Worm (Caenorhabditis elegans) whole organism, young adult: ENCODE measurements around the gene ceh-16.

Experiments used
- B0035.1 ChIP-seq: sonication (generic microtip); optimal IDR thresholded peaks from 2 replicates; lab custom pipeline; 2016; ENCODE audit warnings: missing genetic modification characterization, mild to moderate bottlenecking, missing compliant biosample characterization, missing genotype, missing genetic modification reagents
- B0261.1 ChIP-seq: sonication (generic microtip); optimal IDR thresholded peaks from 2 replicates; lab custom pipeline; 2016; ENCODE audit warnings: mild to moderate bottlenecking, missing genetic modification characterization, moderate library complexity, missing compliant biosample characterization
- C06A6.2 ChIP-seq: fragments of 200-800 bp; sonication (Bioruptor generic); conservative IDR thresholded peaks from 2 replicates; pipeline ENCODE4 v1.3.6; 2022; ENCODE audit warnings: missing genetic modification characterization, missing compliant biosample characterization
- D2030.7 ChIP-seq: fragments of 200-800 bp; sonication (Bioruptor generic); IDR thresholded peaks from 2 replicates; pipeline ENCODE4 v1.3.6; 2022; ENCODE audit warnings: missing genetic modification reagents, missing genetic modification characterization, missing compliant biosample characterization
- F33H1.4 ChIP-seq: fragments of 200-800 bp; sonication (Bioruptor generic); IDR thresholded peaks from 2 replicates; pipeline ENCODE4 v1.3.6; 2022; ENCODE audit warnings: missing genetic modification reagents, missing genetic modification characterization, missing compliant biosample characterization
- T26A5.8 ChIP-seq: sonication (generic microtip); optimal IDR thresholded peaks from 2 replicates; lab custom pipeline; 2016; ENCODE audit warnings: missing genetic modification characterization, missing compliant biosample characterization
- Y53G8AR.9 ChIP-seq: fragments of 200-800 bp; sonication (Bioruptor generic); conservative IDR thresholded peaks from 2 replicates; pipeline ENCODE4 v1.3.6; 2022; ENCODE audit warnings: missing genetic modification reagents, missing genetic modification characterization, missing compliant biosample characterization
- ZK185.1 ChIP-seq: sonication (generic microtip); optimal IDR thresholded peaks from 2 replicates; lab custom pipeline; 2016; ENCODE audit warnings: mild to moderate bottlenecking, missing genetic modification characterization, missing compliant biosample characterization; ENCODE audit not compliant: poor library complexity, severe bottlenecking
- ama-1 ChIP-seq, 3 experiments: fragments of 150-350 bp in 1 of 3; sonication (generic microtip) in 2 of 3; optimal IDR thresholded peaks; 2 replicates each; lab custom pipeline; 2014 to 2018; ENCODE audit warnings: missing biosample characterization in 2 of 3, missing genetic modification characterization in 2 of 3, missing genetic modification reagents in 2 of 3
- aptf-2 ChIP-seq: fragments of 200-800 bp; sonication (Bioruptor generic); conservative IDR thresholded peaks from 2 replicates; pipeline ENCODE4 v1.3.6; 2022; ENCODE audit warnings: missing genetic modification reagents, missing genetic modification characterization, missing compliant biosample characterization
- atf-7 ChIP-seq: sonication (generic microtip); optimal IDR thresholded peaks from 2 replicates; lab custom pipeline; 2017; ENCODE audit warnings: mild to moderate bottlenecking, missing genetic modification characterization, missing compliant biosample characterization
- die-1 ChIP-seq: sonication (generic microtip); optimal IDR thresholded peaks from 2 replicates; lab custom pipeline; 2016; ENCODE audit warnings: missing genotype, mild to moderate bottlenecking, missing genetic modification characterization, missing compliant biosample characterization
- efl-1 ChIP-seq: fragments of 150-350 bp; optimal IDR thresholded peaks from 2 replicates; lab custom pipeline; 2014; ENCODE audit warnings: missing biosample characterization, missing genetic modification reagents, missing genetic modification characterization
- egrh-3 ChIP-seq: fragments of 200-800 bp; sonication (Bioruptor generic); IDR thresholded peaks from 2 replicates; pipeline ENCODE4 v1.3.6; 2022; ENCODE audit warnings: missing genetic modification reagents, missing genetic modification characterization, missing compliant biosample characterization
- fkh-3 ChIP-seq: sonication (generic microtip); optimal IDR thresholded peaks from 2 replicates; lab custom pipeline; 2016; ENCODE audit warnings: mild to moderate bottlenecking, missing genetic modification characterization, missing compliant biosample characterization
- gei-17 ChIP-seq: fragments of 200-800 bp; sonication (Bioruptor generic); optimal IDR thresholded peaks from 2 replicates; lab custom pipeline; 2018; ENCODE audit warnings: mild to moderate bottlenecking, missing genetic modification characterization, missing compliant biosample characterization
- him-1 ChIP-seq: sonication (generic microtip); optimal IDR thresholded peaks from 2 replicates; lab custom pipeline; 2016; ENCODE audit warnings: missing genotype, missing genetic modification reagents, missing genetic modification characterization, missing compliant biosample characterization
- hmg-1.2 ChIP-seq: fragments of 200-800 bp; sonication (Bioruptor generic); IDR thresholded peaks from 2 replicates; pipeline ENCODE4 v1.3.6; 2022; ENCODE audit warnings: missing genetic modification reagents, missing genetic modification characterization, missing compliant biosample characterization
- hmg-20 ChIP-seq: fragments of 200-800 bp; sonication (Bioruptor generic); IDR thresholded peaks from 2 replicates; pipeline ENCODE4 v1.3.6; 2022; ENCODE audit warnings: missing genetic modification reagents, missing genetic modification characterization, missing compliant biosample characterization
- hsf-1 ChIP-seq: fragments of 200-800 bp; sonication (Bioruptor generic); IDR thresholded peaks from 2 replicates; pipeline ENCODE4 v1.3.6; 2022; ENCODE audit warnings: missing genetic modification reagents, missing genetic modification characterization, missing compliant biosample characterization
- lin-26 ChIP-seq: fragments of 200-800 bp; sonication (Bioruptor generic); IDR thresholded peaks from 2 replicates; pipeline ENCODE4 v1.3.6; 2022; ENCODE audit warnings: missing genetic modification reagents, missing genetic modification characterization, missing compliant biosample characterization
- lin-40 ChIP-seq: sonication (generic microtip); optimal IDR thresholded peaks from 2 replicates; lab custom pipeline; 2016; ENCODE audit warnings: missing genetic modification characterization, mild to moderate bottlenecking, missing compliant biosample characterization, missing genotype, missing genetic modification reagents
- lir-1 ChIP-seq: fragments of 200-800 bp; sonication (Bioruptor generic); conservative IDR thresholded peaks from 2 replicates; pipeline ENCODE4 v1.3.6; 2022; ENCODE audit warnings: missing genetic modification reagents, missing genetic modification characterization, missing compliant biosample characterization
- madf-6 ChIP-seq: fragments of 200-800 bp; sonication (Bioruptor generic); IDR thresholded peaks from 2 replicates; pipeline ENCODE4 v1.3.6; 2022; ENCODE audit warnings: missing genetic modification reagents, missing genetic modification characterization, missing compliant biosample characterization
- mes-4 ChIP-seq: sonication (generic microtip); optimal IDR thresholded peaks from 2 replicates; lab custom pipeline; 2016; ENCODE audit warnings: missing genotype, missing genetic modification characterization, missing compliant biosample characterization
- nfya-1 ChIP-seq: sonication (generic microtip); optimal IDR thresholded peaks from 2 replicates; lab custom pipeline; 2017; ENCODE audit warnings: antibody characterized with exemption, missing compliant biosample characterization, missing genetic modification characterization, borderline replicate concordance; ENCODE audit not compliant: insufficient read depth
- nfyb-1 ChIP-seq: fragments of 200-800 bp; sonication (Bioruptor generic); IDR thresholded peaks from 2 replicates; pipeline ENCODE4 v1.3.6; 2022; ENCODE audit warnings: missing genetic modification reagents, missing genetic modification characterization, missing compliant biosample characterization
- nhr-27 ChIP-seq: fragments of 200-800 bp; sonication (Bioruptor generic); optimal IDR thresholded peaks from 2 replicates; lab custom pipeline; 2018; ENCODE audit warnings: mild to moderate bottlenecking, missing genetic modification characterization, moderate library complexity, missing compliant biosample characterization
- pbrm-1 ChIP-seq: fragments of 200-800 bp; sonication (Bioruptor generic); IDR thresholded peaks from 2 replicates; pipeline ENCODE4 v1.3.6; 2022; ENCODE audit warnings: missing genetic modification reagents, missing genetic modification characterization, missing compliant biosample characterization
- rcor-1 ChIP-seq: fragments of 200-800 bp; sonication (Bioruptor generic); IDR thresholded peaks from 2 replicates; pipeline ENCODE4 v1.3.6; 2022; ENCODE audit warnings: missing genetic modification reagents, missing genetic modification characterization, missing compliant biosample characterization
- rec-8 ChIP-seq, 2 experiments: sonication (generic microtip); optimal IDR thresholded peaks; 2 replicates each; lab custom pipeline; 2016; ENCODE audit warnings: mild to moderate bottlenecking in 2 of 2, missing genetic modification characterization in 2 of 2, missing genetic modification reagents in 2 of 2, missing genotype in 2 of 2, missing biosample characterization in 1 of 2, missing compliant biosample characterization in 1 of 2, moderate library complexity in 1 of 2
- rpc-1 ChIP-seq, 2 experiments: fragments of 150-350 bp in 1 of 2; sonication (generic microtip) in 1 of 2; optimal IDR thresholded peaks; 2 replicates each; lab custom pipeline; 2014 to 2018; ENCODE audit warnings: missing biosample characterization in 1 of 2, missing genetic modification characterization in 1 of 2, missing genetic modification reagents in 1 of 2, missing genotype in 1 of 2
- sdz-38 ChIP-seq: sonication (generic microtip); optimal IDR thresholded peaks from 2 replicates; lab custom pipeline; 2016; ENCODE audit warnings: missing genotype, missing genetic modification characterization, missing compliant biosample characterization
- snpc-1.3 ChIP-seq: sonication (generic microtip); optimal IDR thresholded peaks from 2 replicates; lab custom pipeline; 2017; ENCODE audit warnings: missing genetic modification characterization, mild to moderate bottlenecking, missing compliant biosample characterization, antibody characterized with exemption, moderate library complexity, missing genotype, missing genetic modification reagents; ENCODE audit not compliant: insufficient read depth
- snpc-3.4 ChIP-seq: sonication (generic microtip); optimal IDR thresholded peaks from 2 replicates; lab custom pipeline; 2017; ENCODE audit warnings: missing genetic modification characterization, mild to moderate bottlenecking, missing compliant biosample characterization, antibody characterized with exemption, moderate library complexity, missing genotype, missing genetic modification reagents
- snpc-4 ChIP-seq, 5 experiments: fragments of 150-350 bp in 1 of 5; sonication (generic microtip) in 4 of 5; optimal IDR thresholded peaks; 2 replicates each; lab custom pipeline; 2014 to 2018; ENCODE audit warnings: missing genetic modification characterization in 5 of 5, missing biosample characterization in 3 of 5, antibody characterized with exemption in 2 of 5, mild to moderate bottlenecking in 2 of 5, missing compliant biosample characterization in 2 of 5, missing genotype in 2 of 5, moderate library complexity in 2 of 5, missing genetic modification reagents in 1 of 5
- somi-1 ChIP-seq: fragments of 200-800 bp; sonication (Bioruptor generic); optimal IDR thresholded peaks from 2 replicates; lab custom pipeline; 2018; ENCODE audit warnings: mild to moderate bottlenecking, missing genetic modification characterization, missing compliant biosample characterization
- tbp1 ChIP-seq: fragments of 200-800 bp; sonication (Bioruptor generic); optimal IDR thresholded peaks from 2 replicates; lab custom pipeline; 2018; ENCODE audit warnings: mild to moderate bottlenecking, missing genetic modification characterization, missing compliant biosample characterization
- zim-3 ChIP-seq: sonication (generic microtip); optimal IDR thresholded peaks from 2 replicates; lab custom pipeline; 2017; ENCODE audit warnings: mild to moderate bottlenecking, missing genetic modification characterization, moderate library complexity, missing compliant biosample characterization
- ztf-18 ChIP-seq: sonication (generic microtip); optimal IDR thresholded peaks from 2 replicates; lab custom pipeline; 2016; ENCODE audit warnings: missing genotype, mild to moderate bottlenecking, missing genetic modification characterization, missing compliant biosample characterization
- ztf-3 ChIP-seq: fragments of 200-800 bp; sonication (Bioruptor generic); optimal IDR thresholded peaks from 2 replicates; lab custom pipeline; 2018; ENCODE audit warnings: mild to moderate bottlenecking, missing genetic modification characterization, missing compliant biosample characterization

Gene ceh-16

ce11 chrIII:8646021-8646420, 23.5 kb downstream of the ceh-16 start (continued):
- no peak for TF ChIP-seq B0035.1
- TF ChIP-seq lir-1 (GFP tag; lab: Robert Waterston, UW) = no peak
- peak; percentile 5 for TF ChIP-seq atf-7 (tag; lab: Kevin White, UChicago)
- TF ChIP-seq ZK185.1 (tag; lab: Kevin White, UChicago) = peak; percentile 43
- TF ChIP-seq rcor-1 (GFP tag; lab: Robert Waterston, UW) = no peak
- no peak for TF ChIP-seq hmg-20 (GFP tag; lab: Robert Waterston, UW)
- no peak for TF ChIP-seq fkh-3 (tag; lab: Kevin White, UChicago)
- TF ChIP-seq him-1 (tag; lab: Kevin White, UChicago) = peak; percentile 90
- TF ChIP-seq lin-26 (GFP tag; lab: Robert Waterston, UW) = peak; percentile 80
- TF ChIP-seq efl-1 = no peak
- no peak for TF ChIP-seq ztf-3
- peak; percentile 78 for TF ChIP-seq rpc-1 (optimal IDR thresholded peaks at IDR 0.05; lab: Kevin White, UChicago)
- TF ChIP-seq rpc-1 (tag; optimal IDR thresholded peaks at IDR 0.05; lab: Kevin White, UChicago) = peak; percentile 88
- TF ChIP-seq tbp1 (GFP tag; lab: Kevin White, UChicago) = peak; percentile 98
- peak; percentile 39 for TF ChIP-seq snpc-1.3 (tag; lab: Kevin White, UChicago)
- TF ChIP-seq Y53G8AR.9 = 0 out of 2 replicates have a peak, but pooled peaks have one; percentile 23
- no peak for TF ChIP-seq nfya-1 (tag; lab: Kevin White, UChicago)
- no peak for TF ChIP-seq ama-1 (optimal IDR thresholded peaks at IDR 0.05; lab: Kevin White, UChicago)
- TF ChIP-seq ama-1 (GFP tag; optimal IDR thresholded peaks at IDR 0.05; lab: Kevin White, UChicago) = peak in 1 of 2 experiments; percentile 28
- TF ChIP-seq lin-40 = no peak
- 0 out of 2 replicates have a peak, but pooled peaks have one; percentile 36 for TF ChIP-seq hsf-1 (GFP tag; lab: Robert Waterston, UW)
- TF ChIP-seq F33H1.4 (GFP tag; lab: Robert Waterston, UW) = peak; percentile 21; the same call in 1 of the 2 replicates
- TF ChIP-seq ztf-18 = peak; percentile 67
- TF ChIP-seq C06A6.2 (GFP tag; lab: Robert Waterston, UW) = no peak
- peak; percentile 13 for TF ChIP-seq T26A5.8 (tag; lab: Kevin White, UChicago)
- TF ChIP-seq snpc-3.4 (tag; lab: Kevin White, UChicago) = peak; percentile 71
- TF ChIP-seq aptf-2 (GFP tag; lab: Robert Waterston, UW) = no peak
- TF ChIP-seq, all 124 proteins: peak for 37

ce11 chrIII:8648589-8648988, 26.1 kb downstream of the ceh-16 start, which contains the start of gene F22B7.3:
Gene F22B7.3 (plus strand): TSS chrIII:8648889.
- TF ChIP-seq sdz-38 (no peak), D2030.7 (GFP tag; lab: Robert Waterston, UW) (no peak), zim-3 (tag; lab: Kevin White, UChicago) (no peak)

- TF ChIP-seq rec-8 (tag; optimal IDR thresholded peaks at IDR 0.05; lab: Kevin White, UChicago) = peak in 1 of 2 experiments; percentile 54
- peak; percentile 17; the same call in 1 of the 2 replicates for TF ChIP-seq madf-6 (GFP tag; lab: Robert Waterston, UW)
- TF ChIP-seq B0261.1 (tag; lab: Kevin White, UChicago) = peak; percentile 76
- TF ChIP-seq nhr-27 (tag; lab: Kevin White, UChicago) = no peak
- peak; percentile 79 for TF ChIP-seq him-1 (tag; lab: Kevin White, UChicago)
- TF ChIP-seq nfyb-1 = 0 out of 2 replicates have a peak, but pooled peaks have one; percentile 40
- TF ChIP-seq snpc-4 (GFP tag; optimal IDR thresholded peaks at IDR 0.05; lab: Kevin White, UChicago) = peak; percentile 43
- TF ChIP-seq snpc-4 (tag; optimal IDR thresholded peaks at IDR 0.05; lab: Kevin White, UChicago) = peak in 1 of 4 experiments; percentile 36
- TF ChIP-seq lin-40 = peak; percentile 17
- peak; percentile 72 for TF ChIP-seq lin-26 (GFP tag; lab: Robert Waterston, UW)
- peak; percentile 52 for TF ChIP-seq ztf-18
- no peak for TF ChIP-seq gei-17 (GFP tag; lab: Kevin White, UChicago)
- TF ChIP-seq hmg-1.2 (GFP tag; lab: Robert Waterston, UW) = peak; percentile 50
- 0 out of 2 replicates have a peak, but pooled peaks have one; percentile 9 for TF ChIP-seq egrh-3 (GFP tag; lab: Robert Waterston, UW)
- peak; percentile 90 for TF ChIP-seq tbp1 (GFP tag; lab: Kevin White, UChicago)
- peak; percentile 62 for TF ChIP-seq die-1 (tag; lab: Kevin White, UChicago)
- 0 out of 2 replicates have a peak, but pooled peaks have one; percentile 26 for TF ChIP-seq rcor-1 (GFP tag; lab: Robert Waterston, UW)
- peak; percentile 50; the same call in 1 of the 2 replicates for TF ChIP-seq D2030.7 (GFP tag; lab: Robert Waterston, UW)
- TF ChIP-seq somi-1 (GFP tag; lab: Kevin White, UChicago) = no peak
- TF ChIP-seq mes-4 (tag; lab: Kevin White, UChicago) = no peak
- peak; percentile 45; the same call in 1 of the 2 replicates for TF ChIP-seq pbrm-1 (GFP tag; lab: Robert Waterston, UW)
Observed at ce11 chrIII:8650235-8650817, 27.8 kb downstream of the ceh-16 start, which contains the start of gene flp-23. Gene flp-23 (plus strand): TSS chrIII:8650767.
